Fruit fly (Drosophila melanogaster): ENCODE results near the gene mRpL15.

dm6 chr3L:20405337-20405887 is 30.6 kb downstream of the mRpL15 start:
- no peak for TF ChIP-seq Ets98B (GFP tag; IDR thresholded peaks at IDR 0.05)
- no peak for TF ChIP-seq CG34367 (tag; optimal IDR thresholded peaks at IDR 0.05)
